Worm (Caenorhabditis elegans) whole organism, young adult: ENCODE data around the gene ash-2.
A peak's percentile ranks its signal among the peaks of the same experiment; 100 is the strongest.

ENCODE experiments used
- B0019.2 ChIP-seq: fragments of 200-800 bp; sonication (Bioruptor generic); conservative IDR thresholded peaks from 2 replicates; pipeline ENCODE4 v1.3.6; 2022; ENCODE audit warnings: missing genetic modification reagents, missing genetic modification characterization, missing compliant biosample characterization
- B0035.1 ChIP-seq: sonication (generic microtip); optimal IDR thresholded peaks from 2 replicates; lab custom pipeline; 2016; ENCODE audit warnings: missing genetic modification characterization, mild to moderate bottlenecking, missing compliant biosample characterization, missing genotype, missing genetic modification reagents
- B0261.1 ChIP-seq: sonication (generic microtip); optimal IDR thresholded peaks from 2 replicates; lab custom pipeline; 2016; ENCODE audit warnings: mild to moderate bottlenecking, missing genetic modification characterization, moderate library complexity, missing compliant biosample characterization
- B0336.3 ChIP-seq: fragments of 200-800 bp; sonication (Bioruptor generic); IDR thresholded peaks from 2 replicates; pipeline ENCODE4 v1.3.6; 2022; ENCODE audit warnings: missing genetic modification characterization, missing compliant biosample characterization
- D2030.7 ChIP-seq: fragments of 200-800 bp; sonication (Bioruptor generic); IDR thresholded peaks from 2 replicates; pipeline ENCODE4 v1.3.6; 2022; ENCODE audit warnings: missing genetic modification reagents, missing genetic modification characterization, missing compliant biosample characterization
- F10E7.11 ChIP-seq: sonication (generic microtip); optimal IDR thresholded peaks from 2 replicates; lab custom pipeline; 2017; ENCODE audit warnings: mild to moderate bottlenecking, missing genetic modification characterization, moderate library complexity, missing compliant biosample characterization
- F23B12.7 ChIP-seq: sonication (generic microtip); optimal IDR thresholded peaks from 2 replicates; lab custom pipeline; 2017; ENCODE audit warnings: missing genetic modification characterization, mild to moderate bottlenecking, missing compliant biosample characterization, antibody characterized with exemption, moderate library complexity; ENCODE audit not compliant: insufficient read depth
- F33H1.4 ChIP-seq: fragments of 200-800 bp; sonication (Bioruptor generic); IDR thresholded peaks from 2 replicates; pipeline ENCODE4 v1.3.6; 2022; ENCODE audit warnings: missing genetic modification reagents, missing genetic modification characterization, missing compliant biosample characterization
- F52B5.7 ChIP-seq: sonication (generic microtip); optimal IDR thresholded peaks from 2 replicates; lab custom pipeline; 2016; ENCODE audit warnings: mild to moderate bottlenecking, missing genetic modification characterization, missing compliant biosample characterization
- F57A8.1 ChIP-seq: fragments of 200-800 bp; sonication (Bioruptor generic); optimal IDR thresholded peaks from 2 replicates; lab custom pipeline; 2018; ENCODE audit warnings: mild to moderate bottlenecking, missing genetic modification characterization, moderate library complexity, missing compliant biosample characterization
- F57C9.4 ChIP-seq: sonication (generic microtip); optimal IDR thresholded peaks from 2 replicates; lab custom pipeline; 2017; ENCODE audit warnings: mild to moderate bottlenecking, missing genetic modification characterization, missing compliant biosample characterization
- K11D2.4 ChIP-seq: fragments of 200-800 bp; sonication (Bioruptor generic); IDR thresholded peaks from 2 replicates; pipeline ENCODE4 v1.3.6; 2022; ENCODE audit warnings: missing genetic modification reagents, missing genetic modification characterization, missing compliant biosample characterization
- Y56A3A.18 ChIP-seq: fragments of 200-800 bp; sonication (Bioruptor generic); IDR thresholded peaks from 2 replicates; pipeline ENCODE4 v1.3.6; 2022; ENCODE audit warnings: missing genetic modification reagents, missing genetic modification characterization, missing compliant biosample characterization
- Y79H2A.3 ChIP-seq: fragments of 200-800 bp; sonication (Bioruptor generic); conservative IDR thresholded peaks from 2 replicates; pipeline ENCODE4 v1.3.6; 2022; ENCODE audit warnings: missing genetic modification reagents, missing genetic modification characterization, missing compliant biosample characterization
- Y95B8A.8 ChIP-seq: fragments of 200-800 bp; sonication (Bioruptor generic); IDR thresholded peaks from 2 replicates; pipeline ENCODE4 v1.3.6; 2022; ENCODE audit warnings: missing genetic modification reagents, missing genetic modification characterization, missing compliant biosample characterization
- ZK185.1 ChIP-seq: sonication (generic microtip); optimal IDR thresholded peaks from 2 replicates; lab custom pipeline; 2016; ENCODE audit warnings: mild to moderate bottlenecking, missing genetic modification characterization, missing compliant biosample characterization; ENCODE audit not compliant: poor library complexity, severe bottlenecking
- aptf-2 ChIP-seq: fragments of 200-800 bp; sonication (Bioruptor generic); conservative IDR thresholded peaks from 2 replicates; pipeline ENCODE4 v1.3.6; 2022; ENCODE audit warnings: missing genetic modification reagents, missing genetic modification characterization, missing compliant biosample characterization
- aptf-3 ChIP-seq: fragments of 200-800 bp; sonication (Bioruptor generic); IDR thresholded peaks from 2 replicates; pipeline ENCODE4 v1.3.6; 2022; ENCODE audit warnings: missing genetic modification characterization, missing compliant biosample characterization
- atf-7 ChIP-seq: sonication (generic microtip); optimal IDR thresholded peaks from 2 replicates; lab custom pipeline; 2017; ENCODE audit warnings: mild to moderate bottlenecking, missing genetic modification characterization, missing compliant biosample characterization
- attf-6 ChIP-seq: fragments of 200-800 bp; sonication (Bioruptor generic); IDR thresholded peaks from 2 replicates; pipeline ENCODE4 v1.3.6; 2022; ENCODE audit warnings: missing genetic modification reagents, missing genetic modification characterization, missing compliant biosample characterization
- cebp-1 ChIP-seq, 2 experiments: fragments of 200-800 bp in 1 of 2; sonication (Bioruptor generic) in 1 of 2; sonication (generic microtip) in 1 of 2; IDR thresholded peaks in 1 of 2; optimal IDR thresholded peaks in 1 of 2; 2 replicates each; pipeline versions ENCODE4 v1.3.6 to Lab custom; 2017 to 2022; ENCODE audit warnings: missing compliant biosample characterization in 2 of 2, missing genetic modification characterization in 2 of 2, mild to moderate bottlenecking in 1 of 2, missing genetic modification reagents in 1 of 2, moderate library complexity in 1 of 2
- cebp-2 ChIP-seq: fragments of 200-800 bp; sonication (Bioruptor generic); IDR thresholded peaks from 2 replicates; pipeline ENCODE4 v1.3.6; 2022; ENCODE audit warnings: missing genetic modification characterization, missing compliant biosample characterization
- ceh-27 ChIP-seq: fragments of 200-800 bp; sonication (Bioruptor generic); optimal IDR thresholded peaks from 2 replicates; lab custom pipeline; 2018; ENCODE audit warnings: mild to moderate bottlenecking, missing genetic modification characterization, moderate library complexity, missing compliant biosample characterization
- efl-1 ChIP-seq: fragments of 150-350 bp; optimal IDR thresholded peaks from 2 replicates; lab custom pipeline; 2014; ENCODE audit warnings: missing biosample characterization, missing genetic modification reagents, missing genetic modification characterization
- gei-17 ChIP-seq: fragments of 200-800 bp; sonication (Bioruptor generic); optimal IDR thresholded peaks from 2 replicates; lab custom pipeline; 2018; ENCODE audit warnings: mild to moderate bottlenecking, missing genetic modification characterization, missing compliant biosample characterization
- hlh-12 ChIP-seq: sonication (generic microtip); optimal IDR thresholded peaks from 2 replicates; lab custom pipeline; 2016; ENCODE audit warnings: missing genetic modification characterization, missing compliant biosample characterization
- let-607 ChIP-seq, 2 experiments: fragments of 200-800 bp in 1 of 2; sonication (Bioruptor generic) in 1 of 2; sonication (generic microtip) in 1 of 2; optimal IDR thresholded peaks; 2 replicates each; lab custom pipeline; 2016 to 2018; ENCODE audit warnings: mild to moderate bottlenecking in 2 of 2, missing compliant biosample characterization in 2 of 2, missing genetic modification characterization in 2 of 2, moderate library complexity in 2 of 2, missing genotype in 1 of 2
- lin-40 ChIP-seq: sonication (generic microtip); optimal IDR thresholded peaks from 2 replicates; lab custom pipeline; 2016; ENCODE audit warnings: missing genetic modification characterization, mild to moderate bottlenecking, missing compliant biosample characterization, missing genotype, missing genetic modification reagents
- lsl-1 ChIP-seq: fragments of 200-800 bp; sonication (Bioruptor generic); optimal IDR thresholded peaks from 2 replicates; lab custom pipeline; 2018; ENCODE audit warnings: mild to moderate bottlenecking, missing genetic modification characterization, moderate library complexity, missing compliant biosample characterization
- madf-6 ChIP-seq: fragments of 200-800 bp; sonication (Bioruptor generic); IDR thresholded peaks from 2 replicates; pipeline ENCODE4 v1.3.6; 2022; ENCODE audit warnings: missing genetic modification reagents, missing genetic modification characterization, missing compliant biosample characterization
- mel-28 ChIP-seq: sonication (generic microtip); optimal IDR thresholded peaks from 2 replicates; lab custom pipeline; 2016; ENCODE audit warnings: borderline replicate concordance, mild to moderate bottlenecking, missing genetic modification characterization, missing compliant biosample characterization
- nfyb-1 ChIP-seq: fragments of 200-800 bp; sonication (Bioruptor generic); IDR thresholded peaks from 2 replicates; pipeline ENCODE4 v1.3.6; 2022; ENCODE audit warnings: missing genetic modification reagents, missing genetic modification characterization, missing compliant biosample characterization
- nhr-179 ChIP-seq: sonication (generic microtip); optimal IDR thresholded peaks from 2 replicates; lab custom pipeline; 2016; ENCODE audit warnings: mild to moderate bottlenecking, missing genetic modification characterization, missing compliant biosample characterization
- nhr-27 ChIP-seq: fragments of 200-800 bp; sonication (Bioruptor generic); optimal IDR thresholded peaks from 2 replicates; lab custom pipeline; 2018; ENCODE audit warnings: mild to moderate bottlenecking, missing genetic modification characterization, moderate library complexity, missing compliant biosample characterization
- pbrm-1 ChIP-seq: fragments of 200-800 bp; sonication (Bioruptor generic); IDR thresholded peaks from 2 replicates; pipeline ENCODE4 v1.3.6; 2022; ENCODE audit warnings: missing genetic modification reagents, missing genetic modification characterization, missing compliant biosample characterization
- pha-4 ChIP-seq: fragments of 150-350 bp; sonication (generic microtip); optimal IDR thresholded peaks from 2 replicates; lab custom pipeline; 2014; ENCODE audit warnings: missing biosample characterization, missing genetic modification reagents, missing genetic modification characterization
- rec-8 ChIP-seq, 2 experiments: sonication (generic microtip); optimal IDR thresholded peaks; 2 replicates each; lab custom pipeline; 2016; ENCODE audit warnings: mild to moderate bottlenecking in 2 of 2, missing genetic modification characterization in 2 of 2, missing genetic modification reagents in 2 of 2, missing genotype in 2 of 2, missing biosample characterization in 1 of 2, missing compliant biosample characterization in 1 of 2, moderate library complexity in 1 of 2
- rpc-1 ChIP-seq, 2 experiments: fragments of 150-350 bp in 1 of 2; sonication (generic microtip) in 1 of 2; optimal IDR thresholded peaks; 2 replicates each; lab custom pipeline; 2014 to 2018; ENCODE audit warnings: missing biosample characterization in 1 of 2, missing genetic modification characterization in 1 of 2, missing genetic modification reagents in 1 of 2, missing genotype in 1 of 2
- somi-1 ChIP-seq: fragments of 200-800 bp; sonication (Bioruptor generic); optimal IDR thresholded peaks from 2 replicates; lab custom pipeline; 2018; ENCODE audit warnings: mild to moderate bottlenecking, missing genetic modification characterization, missing compliant biosample characterization
- sptf-2 ChIP-seq: fragments of 200-800 bp; sonication (Bioruptor generic); optimal IDR thresholded peaks from 2 replicates; lab custom pipeline; 2018; ENCODE audit warnings: mild to moderate bottlenecking, missing genetic modification characterization, missing compliant biosample characterization
- unc-62 ChIP-seq: fragments of 150-350 bp; optimal IDR thresholded peaks from 2 replicates; lab custom pipeline; 2014; ENCODE audit warnings: missing biosample characterization, missing genetic modification reagents, missing genetic modification characterization
- xnd-1 ChIP-seq: sonication (generic microtip); optimal IDR thresholded peaks from 2 replicates; lab custom pipeline; 2016; ENCODE audit warnings: missing genotype, missing genetic modification reagents, missing genetic modification characterization, missing compliant biosample characterization
- ztf-26 ChIP-seq: sonication (generic microtip); optimal IDR thresholded peaks from 2 replicates; lab custom pipeline; 2017; ENCODE audit warnings: missing genetic modification characterization, missing compliant biosample characterization
- ztf-28 ChIP-seq: fragments of 200-800 bp; sonication (Bioruptor generic); IDR thresholded peaks from 2 replicates; pipeline ENCODE4 v1.3.6; 2022; ENCODE audit warnings: missing genetic modification reagents, missing genetic modification characterization, missing compliant biosample characterization

Gene ash-2

ce11 chrII:11974048-11974995, 5.3 kb upstream of the ash-2 start (continued):
- TF ChIP-seq D2030.7 (0 out of 2 replicates have a peak, but pooled peaks have one; percentile 42), cebp-1 (GFP tag; IDR thresholded peaks at IDR 0.05; lab: Robert Waterston, UW) (no peak), cebp-1 (tag; optimal IDR thresholded peaks at IDR 0.05; lab: Kevin White, UChicago) (peak; percentile 74), B0019.2 (GFP tag; lab: Robert Waterston, UW) (no peak), Y95B8A.8 (no peak), lin-40 (tag; lab: Kevin White, UChicago) (peak; percentile 47), B0336.3 (peak; percentile 42), nhr-179 (no peak), nhr-27 (peak; percentile 17), cebp-2 (GFP tag; lab: Robert Waterston, UW) (peak; percentile 85; the same call in 1 of the 2 replicates), gei-17 (peak; percentile 46), F10E7.11 (tag; lab: Kevin White, UChicago) (peak; percentile 60), ztf-26 (tag; lab: Kevin White, UChicago) (peak; percentile 44), nfyb-1 (GFP tag; lab: Robert Waterston, UW) (no peak), Y79H2A.3 (0 out of 2 replicates have a peak, but pooled peaks have one; percentile 32), efl-1 (GFP tag; lab: Kevin White, UChicago) (peak; percentile 33), B0261.1 (tag; lab: Kevin White, UChicago) (no peak), aptf-2 (GFP tag; lab: Robert Waterston, UW) (0 out of 2 replicates have a peak, but pooled peaks have one; percentile 19), rec-8 (tag; optimal IDR thresholded peaks at IDR 0.05; lab: Kevin White, UChicago) (no peak), rpc-1 (optimal IDR thresholded peaks at IDR 0.05; lab: Kevin White, UChicago) (no peak), rpc-1 (tag; optimal IDR thresholded peaks at IDR 0.05; lab: Kevin White, UChicago) (no peak), somi-1 (GFP tag; lab: Kevin White, UChicago) (no peak), ceh-27 (GFP tag; lab: Kevin White, UChicago) (no peak), unc-62 (GFP tag; lab: Kevin White, UChicago) (no peak), lsl-1 (GFP tag; lab: Kevin White, UChicago) (peak; percentile 89), F57A8.1 (no peak), Y56A3A.18 (GFP tag; lab: Robert Waterston, UW) (peak; percentile 47; the same call in 1 of the 2 replicates), hlh-12 (no peak), let-607 (tag; optimal IDR thresholded peaks at IDR 0.05; lab: Kevin White, UChicago) (peak; percentile 22 to 50), F33H1.4 (peak; percentile 82), ZK185.1 (peak; percentile 43), F57C9.4 (tag; lab: Kevin White, UChicago) (no peak), sptf-2 (no peak), pbrm-1 (GFP tag; lab: Robert Waterston, UW) (no peak), xnd-1 (peak; percentile 65), attf-6 (GFP tag; lab: Robert Waterston, UW) (no peak), mel-28 (no peak), K11D2.4 (GFP tag; lab: Robert Waterston, UW) (no peak), ztf-28 (GFP tag; lab: Robert Waterston, UW) (0 out of 2 replicates have a peak, but pooled peaks have one; percentile 36), aptf-3 (GFP tag; lab: Robert Waterston, UW) (0 out of 2 replicates have a peak, but pooled peaks have one; percentile 55), F52B5.7 (tag; lab: Kevin White, UChicago) (peak; percentile 12), madf-6 (peak; percentile 93), B0035.1 (tag; lab: Kevin White, UChicago) (peak; percentile 33), pha-4 (tag; lab: Kevin White, UChicago) (no peak), atf-7 (tag; lab: Kevin White, UChicago) (peak; percentile 84), F23B12.7 (tag; lab: Kevin White, UChicago) (no peak)
